Fruit fly (Drosophila melanogaster) whole organism, embryonic: ENCODE results near the gene rhea.
A peak's percentile ranks its signal among the peaks of the same experiment; 100 is the strongest.

Experiments used
- ATbp ChIP-seq: fragments of 200-800 bp; sonication (Bioruptor generic); optimal IDR thresholded peaks from 2 replicates; lab custom pipeline; 2017; ENCODE audit warnings: missing biosample characterization, mild to moderate bottlenecking, missing genetic modification characterization, missing genetic modification reagents
- CG10366 ChIP-seq: fragments of 200-800 bp; sonication (Bioruptor generic); IDR thresholded peaks from 2 replicates; pipeline ENCODE4 v1.3.6; 2022; ENCODE audit warnings: missing biosample characterization, missing genetic modification characterization
- CG11723 ChIP-seq: fragments of 200-800 bp; sonication (Bioruptor generic); optimal IDR thresholded peaks from 2 replicates; lab custom pipeline; 2017; ENCODE audit warnings: missing biosample characterization, mild to moderate bottlenecking, missing genetic modification characterization
- CG12219 ChIP-seq: fragments of 200-800 bp; sonication (Bioruptor generic); optimal IDR thresholded peaks from 3 replicates; lab custom pipeline; 2018; ENCODE audit warnings: missing biosample characterization, mild to moderate bottlenecking, missing genetic modification characterization
- CG17385 ChIP-seq: fragments of 200-800 bp; sonication (Bioruptor generic); optimal IDR thresholded peaks from 3 replicates; lab custom pipeline; 2018; ENCODE audit warnings: missing biosample characterization, mild to moderate bottlenecking, missing genetic modification characterization
- CG17568 ChIP-seq: fragments of 200-800 bp; sonication (Bioruptor generic); optimal IDR thresholded peaks from 2 replicates; lab custom pipeline; 2018; ENCODE audit warnings: missing biosample characterization, mild to moderate bottlenecking, missing genetic modification characterization, moderate library complexity
- CG17802 ChIP-seq: fragments of 200-800 bp; sonication (Bioruptor generic); optimal IDR thresholded peaks from 2 replicates; lab custom pipeline; 2018; ENCODE audit warnings: missing biosample characterization, mild to moderate bottlenecking, missing genetic modification characterization, moderate library complexity
- CG2120 ChIP-seq: fragments of 200-800 bp; sonication (Bioruptor generic); optimal IDR thresholded peaks from 3 replicates; lab custom pipeline; 2016; ENCODE audit warnings: missing biosample characterization, missing genetic modification characterization
- CG2712 ChIP-seq: fragments of 200-800 bp; optimal IDR thresholded peaks from 3 replicates; lab custom pipeline; 2019; ENCODE audit warnings: missing biosample characterization, mild to moderate bottlenecking, missing genetic modification characterization, moderate library complexity
- CG31388 ChIP-seq: fragments of 200-800 bp; sonication (Bioruptor generic); optimal IDR thresholded peaks from 2 replicates; lab custom pipeline; 2016; ENCODE audit warnings: missing biosample characterization, missing genetic modification characterization
- CG34376 ChIP-seq: fragments of 200-800 bp; sonication (Bioruptor generic); optimal IDR thresholded peaks from 2 replicates; lab custom pipeline; 2018; ENCODE audit warnings: missing biosample characterization, mild to moderate bottlenecking, missing genetic modification characterization
- CG4360 ChIP-seq: fragments of 200-800 bp; sonication (Bioruptor generic); IDR thresholded peaks from 2 replicates; pipeline ENCODE4 v1.3.6; 2022; ENCODE audit warnings: missing biosample characterization, missing genetic modification characterization
- CG6689 ChIP-seq: fragments of 200-800 bp; sonication (Bioruptor generic); IDR thresholded peaks from 2 replicates; pipeline ENCODE4 v1.3.6; 2022; ENCODE audit warnings: missing biosample characterization, missing genetic modification characterization
- CG6765 ChIP-seq: fragments of 200-800 bp; sonication (Bioruptor generic); optimal IDR thresholded peaks from 3 replicates; lab custom pipeline; 2017; ENCODE audit warnings: missing biosample characterization, mild to moderate bottlenecking, missing genetic modification characterization
- CG7786 ChIP-seq: fragments of 200-800 bp; sonication (Bioruptor generic); optimal IDR thresholded peaks from 2 replicates; lab custom pipeline; 2016; ENCODE audit warnings: missing biosample characterization, missing genetic modification characterization
- CG8290 ChIP-seq, 3 experiments: fragments of 200-800 bp; sonication (Bioruptor generic); optimal IDR thresholded peaks; 2 replicates each; lab custom pipeline; 2016 to 2019; ENCODE audit warnings: missing biosample characterization in 3 of 3, missing genetic modification characterization in 3 of 3, mild to moderate bottlenecking in 2 of 3, moderate library complexity in 1 of 3
- CG8359 ChIP-seq: fragments of 200-800 bp; sonication (Bioruptor generic); optimal IDR thresholded peaks from 2 replicates; lab custom pipeline; 2017; ENCODE audit warnings: missing biosample characterization, mild to moderate bottlenecking, missing genetic modification characterization, borderline replicate concordance
- CoRest ChIP-seq: fragments of 200-800 bp; sonication (Bioruptor generic); optimal IDR thresholded peaks from 3 replicates; lab custom pipeline; 2018; ENCODE audit warnings: missing biosample characterization, mild to moderate bottlenecking, missing genetic modification characterization, moderate library complexity
- D ChIP-seq, 2 experiments: fragments of 200-800 bp in 1 of 2; fragments of >200 bp in 1 of 2; sonication (Bioruptor generic) in 1 of 2; optimal IDR thresholded peaks; 2 replicates in 1 of 2; 3 replicates in 1 of 2; lab custom pipeline; 2017; ENCODE audit warnings: mild to moderate bottlenecking in 1 of 2, missing biosample characterization in 1 of 2, missing genetic modification characterization in 1 of 2, missing genetic modification reagents in 1 of 2
- Fer2 ChIP-seq: fragments of 200-800 bp; sonication (Bioruptor generic); optimal IDR thresholded peaks from 2 replicates; lab custom pipeline; 2018; ENCODE audit warnings: missing biosample characterization, mild to moderate bottlenecking, missing genetic modification characterization, moderate library complexity
- HHEX ChIP-seq: fragments of 200-800 bp; sonication (Bioruptor generic); optimal IDR thresholded peaks from 3 replicates; lab custom pipeline; 2017; ENCODE audit warnings: missing biosample characterization, mild to moderate bottlenecking, missing genetic modification characterization, missing genetic modification reagents
- Hmr ChIP-seq: fragments of 200-800 bp; sonication (Bioruptor generic); optimal IDR thresholded peaks from 3 replicates; lab custom pipeline; 2017; ENCODE audit warnings: mild to moderate bottlenecking, missing biosample characterization, missing genetic modification reagents, missing genetic modification characterization
- Lhr ChIP-seq: fragments of 200-800 bp; sonication (Bioruptor generic); optimal IDR thresholded peaks from 3 replicates; lab custom pipeline; 2017; ENCODE audit warnings: mild to moderate bottlenecking, missing biosample characterization, missing genetic modification reagents, missing genetic modification characterization
- MTF-1 ChIP-seq: fragments of 200-800 bp; sonication (Bioruptor generic); optimal IDR thresholded peaks from 2 replicates; lab custom pipeline; 2018; ENCODE audit warnings: missing biosample characterization, mild to moderate bottlenecking, missing genetic modification characterization, borderline replicate concordance
- Meics ChIP-seq: fragments of 200-800 bp; sonication (Bioruptor generic); optimal IDR thresholded peaks from 2 replicates; lab custom pipeline; 2017; ENCODE audit warnings: missing biosample characterization, mild to moderate bottlenecking, missing genetic modification characterization
- Oaz ChIP-seq: fragments of 200-800 bp; sonication (Bioruptor generic); IDR thresholded peaks from 2 replicates; pipeline ENCODE4 v1.3.6; 2022; ENCODE audit warnings: missing biosample characterization, missing genetic modification characterization
- PHDP ChIP-seq: fragments of 200-800 bp; sonication (Bioruptor generic); optimal IDR thresholded peaks from 3 replicates; lab custom pipeline; 2018; ENCODE audit warnings: missing biosample characterization, mild to moderate bottlenecking, missing genetic modification characterization, moderate library complexity
- Sox100B ChIP-seq: fragments of 200-800 bp; sonication (Bioruptor generic); optimal IDR thresholded peaks from 3 replicates; lab custom pipeline; 2018; ENCODE audit warnings: missing biosample characterization, mild to moderate bottlenecking, missing genetic modification characterization
- Taf1 ChIP-seq: fragments of 200-800 bp; sonication (Bioruptor generic); IDR thresholded peaks from 2 replicates; pipeline ENCODE4 v1.3.6; 2022; ENCODE audit warnings: missing biosample characterization, missing genetic modification characterization
- ase ChIP-seq: fragments of 200-800 bp; sonication (Bioruptor generic); IDR thresholded peaks from 3 replicates; pipeline ENCODE4 v1.3.6; 2022; ENCODE audit warnings: missing biosample characterization, missing genetic modification characterization
- bcd ChIP-seq: fragments of 200-800 bp; sonication (Bioruptor generic); optimal IDR thresholded peaks from 2 replicates; lab custom pipeline; 2017; ENCODE audit warnings: missing biosample characterization, mild to moderate bottlenecking, missing genetic modification characterization
- btn ChIP-seq: fragments of 200-800 bp; sonication (Bioruptor generic); optimal IDR thresholded peaks from 2 replicates; lab custom pipeline; 2016; ENCODE audit warnings: missing biosample characterization, missing genetic modification characterization
- cg ChIP-seq: fragments of 200-800 bp; sonication (Bioruptor generic); optimal IDR thresholded peaks from 3 replicates; lab custom pipeline; 2019; ENCODE audit warnings: missing biosample characterization, mild to moderate bottlenecking, missing genetic modification characterization, moderate library complexity
- insv ChIP-seq, 2 experiments: fragments of 200-800 bp; sonication (Bioruptor generic); optimal IDR thresholded peaks; 3 replicates each; lab custom pipeline; 2016 to 2018; ENCODE audit warnings: missing biosample characterization in 2 of 2, missing genetic modification characterization in 2 of 2
- lola ChIP-seq, 3 experiments: fragments of >200 bp in 2 of 3; fragments of 200-800 bp in 1 of 3; sonication (Bioruptor generic) in 1 of 3; optimal IDR thresholded peaks; 2 replicates each; lab custom pipeline; 2017 to 2019; ENCODE audit warnings: missing biosample characterization in 3 of 3, missing genetic modification characterization in 3 of 3, mild to moderate bottlenecking in 1 of 3, moderate library complexity in 1 of 3
- pan ChIP-seq, 4 experiments: fragments of >200 bp in 3 of 4; fragments of 200-800 bp in 1 of 4; sonication (Bioruptor generic) in 1 of 4; optimal IDR thresholded peaks in 3 of 4; IDR thresholded peaks in 1 of 4; 2 replicates each; pipeline versions ENCODE4 v1.3.6 to Lab custom; 2017 to 2022; ENCODE audit warnings: missing biosample characterization in 2 of 4, missing genetic modification characterization in 2 of 4, mixed read lengths in 1 of 4
- pho ChIP-seq: fragments of 200-800 bp; sonication (Bioruptor generic); optimal IDR thresholded peaks from 2 replicates; lab custom pipeline; 2016; ENCODE audit warnings: missing biosample characterization, missing genetic modification characterization
- pzg ChIP-seq: fragments of 200-800 bp; sonication (Bioruptor generic); optimal IDR thresholded peaks from 3 replicates; lab custom pipeline; 2018; ENCODE audit warnings: missing biosample characterization, mild to moderate bottlenecking, missing genetic modification characterization, moderate library complexity
- repo ChIP-seq: fragments of 200-800 bp; sonication (Bioruptor generic); optimal IDR thresholded peaks from 2 replicates; lab custom pipeline; 2016; ENCODE audit warnings: missing biosample characterization, missing genetic modification characterization
- row ChIP-seq: fragments of 200-800 bp; sonication (Bioruptor generic); IDR thresholded peaks from 3 replicates; pipeline ENCODE4 v1.3.6; 2022; ENCODE audit warnings: missing biosample characterization, missing genetic modification characterization
- scrt ChIP-seq: fragments of 200-800 bp; sonication (Bioruptor generic); optimal IDR thresholded peaks from 2 replicates; lab custom pipeline; 2018; ENCODE audit warnings: missing biosample characterization, mild to moderate bottlenecking, missing genetic modification characterization, moderate library complexity
- sd ChIP-seq: fragments of 200-800 bp; sonication (Bioruptor generic); optimal IDR thresholded peaks from 3 replicates; lab custom pipeline; 2018; ENCODE audit warnings: missing biosample characterization, mild to moderate bottlenecking, missing genetic modification characterization, moderate library complexity
- sob ChIP-seq: fragments of 200-800 bp; sonication (Bioruptor generic); IDR thresholded peaks from 2 replicates; pipeline ENCODE4 v1.3.6; 2022; ENCODE audit warnings: missing biosample characterization, missing genetic modification characterization
- sr ChIP-seq: fragments of 200-800 bp; sonication (Bioruptor generic); IDR thresholded peaks from 3 replicates; pipeline ENCODE4 v1.3.6; 2022; ENCODE audit warnings: missing biosample characterization, missing genetic modification characterization
- twi ChIP-seq: fragments of 200-800 bp; optimal IDR thresholded peaks from 2 replicates; lab custom pipeline; 2019; ENCODE audit warnings: missing biosample characterization, mild to moderate bottlenecking, missing genetic modification characterization, moderate library complexity
- zfh2 ChIP-seq: fragments of 200-800 bp; sonication (Bioruptor generic); optimal IDR thresholded peaks from 2 replicates; lab custom pipeline; 2016; ENCODE audit warnings: missing biosample characterization, missing genetic modification characterization

rhea gene

dm6 chr3L:8525691-8526421 lies 18.9 kb upstream of the rhea start (continued):
- TF ChIP-seq CG11723 (GFP tag; lab: Kevin White, UChicago) (peak; percentile 7), CG8290 (GFP tag; optimal IDR thresholded peaks at IDR 0.05; lab: Kevin White, UChicago) (no peak), CG8290 (tag; optimal IDR thresholded peaks at IDR 0.05; lab: Kevin White, UChicago) (peak in 1 of 2 experiments; percentile 30), CG31388 (GFP tag; lab: Kevin White, UChicago) (no peak), pan (optimal IDR thresholded peaks at IDR 0.05; lab: Kevin White, UChicago) (no peak), pan (GFP tag; optimal IDR thresholded peaks at IDR 0.05 in 1 of 2, IDR thresholded peaks at IDR 0.05 in 1 of 2) (peak in 1 of 2 experiments; percentile 24), CG7786 (GFP tag; lab: Kevin White, UChicago) (peak; percentile 57), lola (GFP tag; optimal IDR thresholded peaks at IDR 0.05; lab: Kevin White, UChicago) (peak in 1 of 3 experiments; percentile 23), CG12219 (GFP tag; lab: Kevin White, UChicago) (no peak), sob (GFP tag; lab: Robert Waterston, UW) (peak; percentile 39; the same call in 1 of the 2 replicates), CoRest (tag; lab: Kevin White, UChicago) (peak; percentile 63), CG8359 (peak; percentile 17), HHEX (peak; percentile 65), CG2120 (peak; percentile 80), pho (GFP tag; lab: Kevin White, UChicago) (peak; percentile 64), MTF-1 (peak; percentile 39), CG2712 (peak; percentile 22), Oaz (GFP tag; lab: Robert Waterston, UW) (no peak), repo (peak; percentile 19), zfh2 (GFP tag; lab: Kevin White, UChicago) (peak; percentile 58), CG10366 (no peak), PHDP (peak; percentile 35), CG17802 (tag; lab: Kevin White, UChicago) (no peak), insv (GFP tag; optimal IDR thresholded peaks at IDR 0.05; lab: Kevin White, UChicago) (no peak), Lhr (GFP tag; lab: Kevin White, UChicago) (no peak), CG6689 (GFP tag; lab: Robert Waterston, UW) (peak; percentile 40; the same call in 1 of the 2 replicates), Hmr (GFP tag; lab: Kevin White, UChicago) (peak; percentile 59), ase (no peak), Sox100B (peak; percentile 33), sd (tag; lab: Kevin White, UChicago) (peak; percentile 81), bcd (GFP tag; lab: Kevin White, UChicago) (peak; percentile 21), scrt (GFP tag; lab: Kevin White, UChicago) (peak; percentile 46), D (optimal IDR thresholded peaks at IDR 0.05; lab: Kevin White, UChicago) (no peak), D (GFP tag; optimal IDR thresholded peaks at IDR 0.05; lab: Kevin White, UChicago) (no peak), CG17568 (GFP tag; lab: Kevin White, UChicago) (peak; percentile 35), CG6765 (GFP tag; lab: Kevin White, UChicago) (peak; percentile 87), cg (GFP tag; lab: Kevin White, UChicago) (peak; percentile 84), pzg (GFP tag; lab: Kevin White, UChicago) (no peak), row (GFP tag; lab: Robert Waterston, UW) (peak; percentile 44; the same call in 2 of the 3 replicates), Fer2 (tag; lab: Kevin White, UChicago) (peak; percentile 7), Taf1 (GFP tag; lab: Robert Waterston, UW) (peak; percentile 36; the same call in 1 of the 2 replicates), CG4360 (GFP tag; lab: Robert Waterston, UW) (no peak), CG34376 (GFP tag; lab: Kevin White, UChicago) (peak; percentile 73), Meics (GFP tag; lab: Kevin White, UChicago) (peak; percentile 62), sr (GFP tag; lab: Robert Waterston, UW) (peak; percentile 88), twi (tag; lab: Kevin White, UChicago) (no peak), CG17385 (GFP tag; lab: Kevin White, UChicago) (peak; percentile 15), btn (GFP tag; lab: Kevin White, UChicago) (no peak), ATbp (peak; percentile 9)
